Fruit fly (Drosophila melanogaster): ENCODE data around the gene Tsp66A.

DNA sequence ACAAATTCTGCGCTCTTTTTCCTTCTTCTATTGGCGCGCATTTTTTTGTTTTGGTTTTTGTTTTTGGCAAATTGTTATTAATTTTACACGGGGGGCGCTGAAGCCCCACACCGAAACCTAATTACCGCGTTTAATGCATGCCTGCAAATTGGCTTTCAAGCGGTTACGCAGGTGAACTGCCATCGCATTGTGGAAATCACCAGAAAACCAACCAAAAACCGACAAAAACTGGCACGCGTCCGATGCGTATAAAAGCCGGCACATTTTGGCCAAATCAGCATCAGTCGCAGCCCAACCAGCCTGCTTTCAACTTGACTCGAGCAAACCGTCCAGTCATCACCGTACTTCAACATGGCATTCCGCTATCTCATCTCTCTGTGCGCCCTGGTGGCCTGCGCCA lies 6.0 kb downstream of the Tsp66A start, which contains the start of gene CG8541:
- TF ChIP-seq CG8478 (optimal IDR thresholded peaks at IDR 0.05) (no peak), CTCF (optimal IDR thresholded peaks at IDR 0.05) (no peak)
